Fruit fly (Drosophila melanogaster): ENCODE results near the gene EMC2A.

The EMC2A gene

DNA sequence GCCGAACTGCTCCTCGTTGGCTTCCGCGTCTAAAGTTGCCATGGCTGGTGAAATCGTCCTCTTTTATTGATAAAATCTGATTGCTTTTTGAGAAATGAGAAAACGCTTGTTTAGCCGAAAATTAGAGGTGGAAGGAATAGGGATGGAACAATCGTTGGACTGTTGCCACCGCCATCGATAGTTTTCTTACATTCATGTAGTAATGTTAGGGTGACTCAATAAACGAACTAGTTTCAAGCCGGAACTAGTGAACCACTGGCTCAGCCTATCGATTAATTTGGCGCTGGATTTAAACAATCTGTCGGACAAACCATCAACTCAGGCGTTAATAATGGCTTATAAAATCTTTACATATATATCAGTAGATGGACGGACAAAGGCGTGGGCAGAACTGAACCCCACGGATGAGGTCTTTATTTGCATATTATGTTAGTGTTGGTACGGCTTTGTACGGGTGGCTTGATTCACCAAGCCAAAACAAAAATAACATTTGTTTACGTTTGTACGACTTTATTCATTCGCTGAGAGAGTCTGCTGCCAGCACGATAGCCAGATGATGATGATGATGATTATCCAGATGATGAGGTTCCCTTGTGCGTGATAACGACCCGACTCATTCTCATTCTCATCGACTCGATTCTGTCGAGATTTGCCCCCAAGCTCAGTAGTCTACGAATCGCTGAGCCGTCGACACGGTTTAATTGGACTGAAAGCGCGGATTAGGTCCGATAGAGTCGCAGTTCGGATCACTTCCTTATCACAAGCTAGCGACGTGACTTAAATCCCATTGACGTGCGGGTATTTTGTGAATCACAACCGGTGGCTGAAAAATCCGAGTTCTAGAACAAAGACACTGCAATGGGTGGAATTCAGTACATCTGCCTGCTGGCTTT lies 6.6 kb upstream of the EMC2A start, which contains the start of the genes Sf3a1 and Irc (continued):
- peak in 1 of 3 experiments; percentile 68 for TF ChIP-seq Stat92E (GFP tag; optimal IDR thresholded peaks at IDR 0.05)
- peak; percentile 96 for TF ChIP-seq CG6791 (GFP tag; IDR thresholded peaks at IDR 0.05; ENCODE audit: partially characterized antibody)
- TF ChIP-seq Lhr (GFP tag; optimal IDR thresholded peaks at IDR 0.05) = peak; percentile 72
- TF ChIP-seq Antp (GFP tag; optimal IDR thresholded peaks at IDR 0.05) = peak; percentile 19
- no peak for TF ChIP-seq CG12071 (GFP tag; optimal IDR thresholded peaks at IDR 0.05)
- peak; percentile 86 for TF ChIP-seq CG14860 (GFP tag; IDR thresholded peaks at IDR 0.05; ENCODE audit: partially characterized antibody)
- TF ChIP-seq PHDP (tag; optimal IDR thresholded peaks at IDR 0.05) = peak; percentile 5
- TF ChIP-seq pfk (GFP tag; optimal IDR thresholded peaks at IDR 0.05) = no peak
- no peak for TF ChIP-seq CG11093 (GFP tag; IDR thresholded peaks at IDR 0.05)
- peak; percentile 86 for TF ChIP-seq CG3995 (GFP tag; optimal IDR thresholded peaks at IDR 0.05)
- no peak for TF ChIP-seq so (GFP tag; IDR thresholded peaks at IDR 0.05)
- peak; percentile 6 for TF ChIP-seq CG13424 (tag; optimal IDR thresholded peaks at IDR 0.05)
- TF ChIP-seq CG6175 (GFP tag; IDR thresholded peaks at IDR 0.05) = 0 out of 3 replicates have a peak, but pooled peaks have one; percentile 13
- peak; percentile 29 for TF ChIP-seq CG9797 (GFP tag; optimal IDR thresholded peaks at IDR 0.05)
- peak; percentile 97 for TF ChIP-seq hbn (GFP tag; IDR thresholded peaks at IDR 0.05; ENCODE audit: partially characterized antibody)
- peak; percentile 14 for TF ChIP-seq unpg (GFP tag; optimal IDR thresholded peaks at IDR 0.05)
- no peak for TF ChIP-seq CG6854 (GFP tag; optimal IDR thresholded peaks at IDR 0.05)
- TF ChIP-seq CG15514 (GFP tag; optimal IDR thresholded peaks at IDR 0.05) = peak; percentile 100
- peak; percentile 95 for TF ChIP-seq knrl (GFP tag; IDR thresholded peaks at IDR 0.05; ENCODE audit: partially characterized antibody)
- TF ChIP-seq CG10431 (GFP tag; optimal IDR thresholded peaks at IDR 0.05) = peak; percentile 47
- peak; percentile 21 for TF ChIP-seq CG4282 (GFP tag; optimal IDR thresholded peaks at IDR 0.05)
- peak; percentile 30 for TF ChIP-seq CG3065 (GFP tag; optimal IDR thresholded peaks at IDR 0.05)
- peak; percentile 78 for TF ChIP-seq Ets97D (GFP tag; optimal IDR thresholded peaks at IDR 0.05)
- no peak for TF ChIP-seq zfh1 (GFP tag; IDR thresholded peaks at IDR 0.05)
- peak; percentile 90 for TF ChIP-seq Med (GFP tag)
- no peak for TF ChIP-seq fru (optimal IDR thresholded peaks at IDR 0.05)
- no peak for TF ChIP-seq CG3838 (GFP tag; optimal IDR thresholded peaks at IDR 0.05)
- TF ChIP-seq CG10366 (GFP tag; IDR thresholded peaks at IDR 0.05) = no peak
- TF ChIP-seq CG34422 (GFP tag; IDR thresholded peaks at IDR 0.05) = peak; percentile 46; the same call in 1 of the 3 replicates
- TF ChIP-seq Fer2 (tag; optimal IDR thresholded peaks at IDR 0.05) = no peak
- peak; percentile 18 for TF ChIP-seq tx (GFP tag; optimal IDR thresholded peaks at IDR 0.05)
- peak; percentile 73 for TF ChIP-seq YL-1 (GFP tag; optimal IDR thresholded peaks at IDR 0.05)
- TF ChIP-seq kay (GFP tag; optimal IDR thresholded peaks at IDR 0.05) = no peak
- peak; percentile 19 for TF ChIP-seq tin (GFP tag; optimal IDR thresholded peaks at IDR 0.05)
- TF ChIP-seq CG33557 (GFP tag; optimal IDR thresholded peaks at IDR 0.05) = no peak
- peak; percentile 10 for TF ChIP-seq grn (GFP tag; optimal IDR thresholded peaks at IDR 0.05)
- peak; percentile 49 for TF ChIP-seq Hsf (GFP tag; optimal IDR thresholded peaks at IDR 0.05)
- peak; percentile 100 for TF ChIP-seq Sry-δ (GFP tag; optimal IDR thresholded peaks at IDR 0.05)
- peak; percentile 20 for TF ChIP-seq Mad (GFP tag; optimal IDR thresholded peaks at IDR 0.05)
- no peak for TF ChIP-seq pros (GFP tag; optimal IDR thresholded peaks at IDR 0.05)
- no peak for TF ChIP-seq pb (GFP tag; optimal IDR thresholded peaks at IDR 0.05)
- peak; percentile 3 for TF ChIP-seq CG18262 (tag; optimal IDR thresholded peaks at IDR 0.05)
- TF ChIP-seq grau (tag; optimal IDR thresholded peaks at IDR 0.05) = peak; percentile 30
- peak; percentile 5; the same call in 1 of the 2 replicates for TF ChIP-seq chm (GFP tag; IDR thresholded peaks at IDR 0.05)
- peak; percentile 79 for TF ChIP-seq CG2116 (GFP tag; optimal IDR thresholded peaks at IDR 0.05)
- peak; percentile 1 for TF ChIP-seq maf-S (GFP tag; optimal IDR thresholded peaks at IDR 0.05)
- peak; percentile 61 for TF ChIP-seq Sin3A (optimal IDR thresholded peaks at IDR 0.05)
- TF ChIP-seq Deaf1 (tag; optimal IDR thresholded peaks at IDR 0.05) = peak; percentile 41
- no peak; the same call in 1 of the 2 replicates for TF ChIP-seq lmd (GFP tag; IDR thresholded peaks at IDR 0.05)
